Worm (Caenorhabditis elegans): ENCODE results near the gene K12H6.8.

DNA sequence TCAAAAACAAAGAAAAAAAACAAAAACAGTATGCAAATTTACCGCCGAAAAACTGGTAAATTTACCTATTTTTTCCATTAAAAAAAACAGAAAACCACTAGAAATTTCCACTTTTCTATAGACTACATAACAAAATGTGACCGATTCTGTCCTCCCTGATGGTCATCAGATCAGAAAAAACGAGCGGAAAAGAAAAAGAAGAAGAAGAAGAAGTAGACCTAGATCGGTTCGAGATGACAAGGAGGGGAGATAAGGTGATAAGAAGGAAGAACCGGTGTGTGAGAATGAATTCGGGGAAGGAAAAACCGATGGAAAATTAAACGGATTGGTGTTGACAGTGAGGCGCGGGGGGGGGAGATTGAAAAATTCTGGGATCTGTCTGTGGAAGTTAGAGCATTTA is 28.4 kb downstream of the K12H6.8 start:
- TF ChIP-seq F44E2.7 (GFP tag; IDR thresholded peaks at IDR 0.05) (no peak), ZK546.5 (tag; optimal IDR thresholded peaks at IDR 0.05) (no peak), hlh-30 (tag; optimal IDR thresholded peaks at IDR 0.05; ENCODE audit: insufficient read depth) (no peak), unc-62 (GFP tag; optimal IDR thresholded peaks at IDR 0.05 in 1 of 2) (no peak), unc-62 (tag; optimal IDR thresholded peaks at IDR 0.05) (no peak), nhr-77 (tag; optimal IDR thresholded peaks at IDR 0.05) (no peak), aly-2 (tag; optimal IDR thresholded peaks at IDR 0.05) (no peak), lin-39 (tag; optimal IDR thresholded peaks at IDR 0.05) (no peak), nhr-76 (tag; optimal IDR thresholded peaks at IDR 0.05) (no peak), fkh-10 (GFP tag; optimal IDR thresholded peaks at IDR 0.05) (no peak), fos-1 (tag; optimal IDR thresholded peaks at IDR 0.05) (no peak), zip-11 (GFP tag; IDR thresholded peaks at IDR 0.05) (no peak), nhr-237 (tag; optimal IDR thresholded peaks at IDR 0.05) (no peak), ctbp-1 (GFP tag; IDR thresholded peaks at IDR 0.05) (no peak)

Measured in whole organism, L4 larva.